Worm (Caenorhabditis elegans) whole organism, L1 larva: ENCODE data around the gene cpna-1.

Experiments
- blmp-1 ChIP-seq: fragments of 150-350 bp; optimal IDR thresholded peaks from 2 replicates; lab custom pipeline; 2014; ENCODE audit warnings: missing biosample characterization, missing genetic modification characterization
- grh-1 ChIP-seq: fragments of 200-800 bp; sonication (Bioruptor generic); IDR thresholded peaks from 2 replicates; pipeline ENCODE4 v1.3.6; 2022; ENCODE audit warnings: missing genetic modification reagents, missing genetic modification characterization, missing compliant biosample characterization
- lsy-2 ChIP-seq, 2 experiments: fragments of 150-350 bp; optimal IDR thresholded peaks; 2 replicates each; lab custom pipeline; 2014; ENCODE audit warnings: missing biosample characterization in 2 of 2, missing genetic modification characterization in 2 of 2
- mdl-1 ChIP-seq, 2 experiments: fragments of 150-350 bp; optimal IDR thresholded peaks; 2 replicates each; lab custom pipeline; 2014 to 2017; ENCODE audit warnings: missing biosample characterization in 2 of 2, missing genetic modification characterization in 2 of 2, inconsistent platforms in 1 of 2
- mef-2 ChIP-seq: fragments of 150-350 bp; optimal IDR thresholded peaks from 2 replicates; lab custom pipeline; 2014; ENCODE audit warnings: missing biosample characterization, missing genetic modification characterization
- mep-1 ChIP-seq: fragments of 150-350 bp; optimal IDR thresholded peaks from 2 replicates; lab custom pipeline; 2014; ENCODE audit warnings: missing biosample characterization, missing genetic modification characterization
- nhr-28 ChIP-seq: fragments of 150-350 bp; optimal IDR thresholded peaks from 2 replicates; lab custom pipeline; 2014; ENCODE audit warnings: missing biosample characterization, missing genetic modification characterization
- snpc-4 ChIP-seq: fragments of 150-350 bp; optimal IDR thresholded peaks from 2 replicates; lab custom pipeline; 2014; ENCODE audit warnings: missing biosample characterization, missing genetic modification characterization
- unc-86 ChIP-seq: sonication (generic microtip); optimal IDR thresholded peaks from 2 replicates; lab custom pipeline; 2016; ENCODE audit warnings: missing genetic modification characterization, missing compliant biosample characterization
- zag-1 ChIP-seq: fragments of 150-350 bp; optimal IDR thresholded peaks from 2 replicates; lab custom pipeline; 2014; ENCODE audit warnings: missing biosample characterization, missing genetic modification characterization

- no peak for TF ChIP-seq snpc-4 (tag; lab: Kevin White, UChicago)
- TF ChIP-seq unc-86 (tag; lab: Kevin White, UChicago), result no peak
- no peak for TF ChIP-seq lsy-2 (tag; optimal IDR thresholded peaks at IDR 0.05; lab: Kevin White, UChicago)
- TF ChIP-seq mef-2 (tag; lab: Kevin White, UChicago), result no peak
- TF ChIP-seq mdl-1 (tag; optimal IDR thresholded peaks at IDR 0.05; lab: Kevin White, UChicago), result no peak
- TF ChIP-seq grh-1, result no peak
- TF ChIP-seq mep-1, result no peak
- TF ChIP-seq nhr-28 (tag; lab: Kevin White, UChicago), result no peak
- no peak for TF ChIP-seq zag-1
- TF ChIP-seq blmp-1 (tag; lab: Kevin White, UChicago), result no peak
These were observed 18.6 kb upstream of the cpna-1 start for ce11 chrII:4167833-4168232.
